Worm (Caenorhabditis elegans) whole organism, young adult: ENCODE results near the gene pals-19.

ENCODE experiments used
- B0336.3 ChIP-seq: fragments of 200-800 bp; sonication (Bioruptor generic); IDR thresholded peaks from 2 replicates; pipeline ENCODE4 v1.3.6; 2022; ENCODE audit warnings: missing genetic modification characterization, missing compliant biosample characterization
- D2030.7 ChIP-seq: fragments of 200-800 bp; sonication (Bioruptor generic); IDR thresholded peaks from 2 replicates; pipeline ENCODE4 v1.3.6; 2022; ENCODE audit warnings: missing genetic modification reagents, missing genetic modification characterization, missing compliant biosample characterization
- F33H1.4 ChIP-seq: fragments of 200-800 bp; sonication (Bioruptor generic); IDR thresholded peaks from 2 replicates; pipeline ENCODE4 v1.3.6; 2022; ENCODE audit warnings: missing genetic modification reagents, missing genetic modification characterization, missing compliant biosample characterization
- F39B2.1 ChIP-seq: fragments of 200-800 bp; sonication (Bioruptor generic); IDR thresholded peaks from 2 replicates; pipeline ENCODE4 v1.3.6; 2022; ENCODE audit warnings: missing genetic modification reagents, missing genetic modification characterization, missing compliant biosample characterization
- F55B11.4 ChIP-seq: sonication (generic microtip); optimal IDR thresholded peaks from 2 replicates; lab custom pipeline; 2016; ENCODE audit warnings: missing compliant biosample characterization, missing genetic modification characterization, borderline replicate concordance; ENCODE audit not compliant: insufficient read depth
- F57A8.1 ChIP-seq: fragments of 200-800 bp; sonication (Bioruptor generic); optimal IDR thresholded peaks from 2 replicates; lab custom pipeline; 2018; ENCODE audit warnings: mild to moderate bottlenecking, missing genetic modification characterization, moderate library complexity, missing compliant biosample characterization
- T07F8.4 ChIP-seq: sonication (generic microtip); optimal IDR thresholded peaks from 2 replicates; lab custom pipeline; 2016; ENCODE audit warnings: mild to moderate bottlenecking, missing genetic modification characterization, moderate library complexity, missing compliant biosample characterization
- Y53G8AR.9 ChIP-seq: fragments of 200-800 bp; sonication (Bioruptor generic); conservative IDR thresholded peaks from 2 replicates; pipeline ENCODE4 v1.3.6; 2022; ENCODE audit warnings: missing genetic modification reagents, missing genetic modification characterization, missing compliant biosample characterization
- Y95B8A.8 ChIP-seq: fragments of 200-800 bp; sonication (Bioruptor generic); IDR thresholded peaks from 2 replicates; pipeline ENCODE4 v1.3.6; 2022; ENCODE audit warnings: missing genetic modification reagents, missing genetic modification characterization, missing compliant biosample characterization
- attf-3 ChIP-seq: fragments of 200-800 bp; sonication (Bioruptor generic); conservative IDR thresholded peaks from 2 replicates; pipeline ENCODE4 v1.3.6; 2022; ENCODE audit warnings: missing genetic modification reagents, missing genetic modification characterization, missing compliant biosample characterization
- attf-6 ChIP-seq: fragments of 200-800 bp; sonication (Bioruptor generic); IDR thresholded peaks from 2 replicates; pipeline ENCODE4 v1.3.6; 2022; ENCODE audit warnings: missing genetic modification reagents, missing genetic modification characterization, missing compliant biosample characterization
- cebp-1 ChIP-seq, 2 experiments: fragments of 200-800 bp in 1 of 2; sonication (Bioruptor generic) in 1 of 2; sonication (generic microtip) in 1 of 2; IDR thresholded peaks in 1 of 2; optimal IDR thresholded peaks in 1 of 2; 2 replicates each; pipeline versions ENCODE4 v1.3.6 to Lab custom; 2017 to 2022; ENCODE audit warnings: missing compliant biosample characterization in 2 of 2, missing genetic modification characterization in 2 of 2, mild to moderate bottlenecking in 1 of 2, missing genetic modification reagents in 1 of 2, moderate library complexity in 1 of 2
- ceh-40 ChIP-seq: fragments of 200-800 bp; sonication (Bioruptor generic); IDR thresholded peaks from 2 replicates; pipeline ENCODE4 v1.3.6; 2022; ENCODE audit warnings: missing genetic modification characterization, missing compliant biosample characterization
- dox-1 ChIP-seq: fragments of 200-800 bp; sonication (Bioruptor generic); IDR thresholded peaks from 2 replicates; pipeline ENCODE4 v1.3.6; 2022; ENCODE audit warnings: missing genetic modification reagents, missing genetic modification characterization, missing compliant biosample characterization
- dpff-1 ChIP-seq: sonication (generic microtip); optimal IDR thresholded peaks from 2 replicates; lab custom pipeline; 2017; ENCODE audit warnings: mild to moderate bottlenecking, missing genetic modification characterization, missing compliant biosample characterization
- dpl-1 ChIP-seq: fragments of 150-350 bp; optimal IDR thresholded peaks from 2 replicates; lab custom pipeline; 2014; ENCODE audit warnings: missing biosample characterization, missing genetic modification reagents, missing genetic modification characterization
- efl-1 ChIP-seq: fragments of 150-350 bp; optimal IDR thresholded peaks from 2 replicates; lab custom pipeline; 2014; ENCODE audit warnings: missing biosample characterization, missing genetic modification reagents, missing genetic modification characterization
- egl-44 ChIP-seq: fragments of 200-800 bp; sonication (Bioruptor generic); IDR thresholded peaks from 2 replicates; pipeline ENCODE4 v1.3.6; 2022; ENCODE audit warnings: missing genetic modification reagents, missing genetic modification characterization, missing compliant biosample characterization
- egrh-3 ChIP-seq: fragments of 200-800 bp; sonication (Bioruptor generic); IDR thresholded peaks from 2 replicates; pipeline ENCODE4 v1.3.6; 2022; ENCODE audit warnings: missing genetic modification reagents, missing genetic modification characterization, missing compliant biosample characterization
- ekl-4 ChIP-seq: fragments of 200-800 bp; sonication (Bioruptor generic); IDR thresholded peaks from 2 replicates; pipeline ENCODE4 v1.3.6; 2022; ENCODE audit warnings: missing genetic modification reagents, missing genetic modification characterization, missing compliant biosample characterization
- fkh-3 ChIP-seq: sonication (generic microtip); optimal IDR thresholded peaks from 2 replicates; lab custom pipeline; 2016; ENCODE audit warnings: mild to moderate bottlenecking, missing genetic modification characterization, missing compliant biosample characterization
- hlh-26 ChIP-seq: fragments of 200-800 bp; sonication (Bioruptor generic); conservative IDR thresholded peaks from 2 replicates; pipeline ENCODE4 v1.3.6; 2022; ENCODE audit warnings: missing genetic modification reagents, missing genetic modification characterization, missing compliant biosample characterization
- let-607 ChIP-seq, 2 experiments: fragments of 200-800 bp in 1 of 2; sonication (Bioruptor generic) in 1 of 2; sonication (generic microtip) in 1 of 2; optimal IDR thresholded peaks; 2 replicates each; lab custom pipeline; 2016 to 2018; ENCODE audit warnings: mild to moderate bottlenecking in 2 of 2, missing compliant biosample characterization in 2 of 2, missing genetic modification characterization in 2 of 2, moderate library complexity in 2 of 2, missing genotype in 1 of 2
- lin-35 ChIP-seq, 3 experiments: fragments of 150-350 bp in 2 of 3; sonication (generic microtip) in 1 of 3; optimal IDR thresholded peaks; 2 replicates each; lab custom pipeline; 2014 to 2018; ENCODE audit warnings: missing biosample characterization in 3 of 3, missing genetic modification characterization in 3 of 3, missing genetic modification reagents in 3 of 3
- lsl-1 ChIP-seq: fragments of 200-800 bp; sonication (Bioruptor generic); optimal IDR thresholded peaks from 2 replicates; lab custom pipeline; 2018; ENCODE audit warnings: mild to moderate bottlenecking, missing genetic modification characterization, moderate library complexity, missing compliant biosample characterization
- lsy-27 ChIP-seq: sonication (generic microtip); optimal IDR thresholded peaks from 2 replicates; lab custom pipeline; 2017; ENCODE audit warnings: missing genetic modification characterization, mild to moderate bottlenecking, missing compliant biosample characterization, antibody characterized with exemption, missing genotype, borderline replicate concordance; ENCODE audit not compliant: insufficient read depth
- madf-6 ChIP-seq: fragments of 200-800 bp; sonication (Bioruptor generic); IDR thresholded peaks from 2 replicates; pipeline ENCODE4 v1.3.6; 2022; ENCODE audit warnings: missing genetic modification reagents, missing genetic modification characterization, missing compliant biosample characterization
- mxl-1 ChIP-seq: sonication (generic microtip); optimal IDR thresholded peaks from 2 replicates; lab custom pipeline; 2016; ENCODE audit warnings: missing genetic modification characterization, missing compliant biosample characterization
- nfya-1 ChIP-seq: sonication (generic microtip); optimal IDR thresholded peaks from 2 replicates; lab custom pipeline; 2017; ENCODE audit warnings: antibody characterized with exemption, missing compliant biosample characterization, missing genetic modification characterization, borderline replicate concordance; ENCODE audit not compliant: insufficient read depth
- nfyb-1 ChIP-seq: fragments of 200-800 bp; sonication (Bioruptor generic); IDR thresholded peaks from 2 replicates; pipeline ENCODE4 v1.3.6; 2022; ENCODE audit warnings: missing genetic modification reagents, missing genetic modification characterization, missing compliant biosample characterization
- nhr-120 ChIP-seq: fragments of 200-800 bp; sonication (Bioruptor generic); IDR thresholded peaks from 2 replicates; pipeline ENCODE4 v1.3.6; 2022; ENCODE audit warnings: missing genetic modification characterization, missing compliant biosample characterization
- nhr-179 ChIP-seq: sonication (generic microtip); optimal IDR thresholded peaks from 2 replicates; lab custom pipeline; 2016; ENCODE audit warnings: mild to moderate bottlenecking, missing genetic modification characterization, missing compliant biosample characterization
- nhr-90 ChIP-seq: sonication (generic microtip); optimal IDR thresholded peaks from 2 replicates; lab custom pipeline; 2016; ENCODE audit warnings: missing genotype, mild to moderate bottlenecking, missing genetic modification characterization, missing compliant biosample characterization
- pha-4 ChIP-seq: fragments of 150-350 bp; sonication (generic microtip); optimal IDR thresholded peaks from 2 replicates; lab custom pipeline; 2014; ENCODE audit warnings: missing biosample characterization, missing genetic modification reagents, missing genetic modification characterization
- snpc-3.4 ChIP-seq: sonication (generic microtip); optimal IDR thresholded peaks from 2 replicates; lab custom pipeline; 2017; ENCODE audit warnings: missing genetic modification characterization, mild to moderate bottlenecking, missing compliant biosample characterization, antibody characterized with exemption, moderate library complexity, missing genotype, missing genetic modification reagents
- snpc-4 ChIP-seq, 5 experiments: fragments of 150-350 bp in 1 of 5; sonication (generic microtip) in 4 of 5; optimal IDR thresholded peaks; 2 replicates each; lab custom pipeline; 2014 to 2018; ENCODE audit warnings: missing genetic modification characterization in 5 of 5, missing biosample characterization in 3 of 5, antibody characterized with exemption in 2 of 5, mild to moderate bottlenecking in 2 of 5, missing compliant biosample characterization in 2 of 5, missing genotype in 2 of 5, moderate library complexity in 2 of 5, missing genetic modification reagents in 1 of 5
- tbp1 ChIP-seq: fragments of 200-800 bp; sonication (Bioruptor generic); optimal IDR thresholded peaks from 2 replicates; lab custom pipeline; 2018; ENCODE audit warnings: mild to moderate bottlenecking, missing genetic modification characterization, missing compliant biosample characterization
- unc-62 ChIP-seq: fragments of 150-350 bp; optimal IDR thresholded peaks from 2 replicates; lab custom pipeline; 2014; ENCODE audit warnings: missing biosample characterization, missing genetic modification reagents, missing genetic modification characterization
- xnd-1 ChIP-seq: sonication (generic microtip); optimal IDR thresholded peaks from 2 replicates; lab custom pipeline; 2016; ENCODE audit warnings: missing genotype, missing genetic modification reagents, missing genetic modification characterization, missing compliant biosample characterization
- zfh-2 ChIP-seq: fragments of 200-800 bp; sonication (Bioruptor generic); conservative IDR thresholded peaks from 2 replicates; pipeline ENCODE4 v1.3.6; 2022; ENCODE audit warnings: missing genetic modification reagents, missing genetic modification characterization, missing compliant biosample characterization
- ztf-18 ChIP-seq: sonication (generic microtip); optimal IDR thresholded peaks from 2 replicates; lab custom pipeline; 2016; ENCODE audit warnings: missing genotype, mild to moderate bottlenecking, missing genetic modification characterization, missing compliant biosample characterization
- ztf-6 ChIP-seq: fragments of 200-800 bp; sonication (Bioruptor generic); IDR thresholded peaks from 2 replicates; pipeline ENCODE4 v1.3.6; 2022; ENCODE audit warnings: missing genetic modification reagents, missing genetic modification characterization, missing compliant biosample characterization

Gene pals-19

DNA sequence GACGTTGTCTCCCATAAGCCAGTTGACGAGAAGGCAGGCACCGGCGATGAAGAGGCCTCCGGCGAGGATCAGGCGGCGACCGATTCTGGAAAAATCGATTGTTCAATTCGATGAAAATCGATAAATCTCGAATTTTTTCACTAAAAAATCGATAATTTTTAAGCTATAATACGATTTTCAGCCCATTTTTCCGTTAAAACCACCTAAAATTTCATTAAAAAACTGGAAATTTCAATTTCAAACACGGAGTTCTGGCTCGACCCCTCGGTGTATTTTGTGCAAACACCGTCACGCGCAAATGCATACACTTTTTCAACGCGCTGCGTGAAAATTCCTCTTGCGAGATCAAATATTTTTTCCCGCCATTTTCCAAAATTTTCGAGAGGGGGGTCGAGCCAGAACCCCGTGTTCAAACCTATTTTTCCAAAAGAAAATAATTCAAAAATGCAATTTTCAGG, 18.6 kb downstream of the pals-19 start:
- peak; percentile 39 for TF ChIP-seq F33H1.4 (GFP tag; lab: Robert Waterston, UW)
- TF ChIP-seq efl-1 = peak; percentile 55
- TF ChIP-seq madf-6 = peak; percentile 43
- TF ChIP-seq D2030.7 (GFP tag; lab: Robert Waterston, UW) = peak; percentile 53
- peak; percentile 41 for TF ChIP-seq dpl-1 (GFP tag; lab: Kevin White, UChicago)
- TF ChIP-seq, all 124 proteins: peak for 5; not testable (repeated sequence) for 119

DNA sequence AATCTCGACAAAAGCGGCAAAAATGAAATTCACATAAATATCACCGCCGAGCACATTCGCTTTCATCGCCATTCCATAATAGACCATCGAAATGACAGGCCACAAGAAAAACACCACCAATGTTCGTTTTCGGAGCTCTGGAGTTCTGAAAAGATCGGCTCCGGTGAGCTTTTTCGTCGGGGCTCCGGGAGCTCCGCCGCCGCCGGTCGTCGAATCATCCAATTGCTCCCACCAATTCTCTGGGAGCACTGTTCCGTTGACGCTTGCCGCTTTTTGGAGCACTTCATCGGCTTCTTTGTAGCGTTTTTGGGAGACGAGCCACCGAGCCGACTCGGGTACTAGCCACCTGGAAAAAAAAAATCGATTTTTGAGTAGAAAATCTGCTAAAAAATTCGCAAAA, 19.7 kb downstream of the pals-19 start:
- peak; percentile 60; the same call in 1 of the 2 replicates for TF ChIP-seq zfh-2 (GFP tag; lab: Robert Waterston, UW)
- TF ChIP-seq nfya-1 = no peak

DNA sequence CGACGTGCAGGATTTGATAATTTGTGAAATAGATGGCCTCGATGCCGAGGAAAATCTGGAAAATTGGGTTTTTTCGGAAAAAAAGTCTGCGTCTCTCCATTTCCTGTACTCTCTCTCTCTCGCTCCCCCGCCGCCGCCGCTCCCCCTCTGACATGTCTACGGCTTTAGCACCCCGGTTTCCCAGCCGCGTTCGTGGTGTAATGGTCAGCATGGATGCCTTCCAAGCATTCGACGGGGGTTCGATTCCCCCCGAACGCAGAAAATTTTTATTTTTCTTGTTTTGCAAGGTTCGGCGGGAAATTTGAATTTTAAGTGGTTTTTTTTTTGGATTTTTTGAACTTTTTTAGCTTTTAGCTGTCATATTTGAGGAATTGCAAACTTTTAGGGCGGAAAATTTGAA, 22.6 kb downstream of the pals-19 start:
- TF ChIP-seq ceh-40 (GFP tag; lab: Robert Waterston, UW) (no peak), ztf-18 (tag; lab: Kevin White, UChicago) (peak; percentile 62), ztf-6 (GFP tag; lab: Robert Waterston, UW) (0 out of 2 replicates have a peak, but pooled peaks have one; percentile 46), ekl-4 (GFP tag; lab: Robert Waterston, UW) (no peak; the same call in 1 of the 2 replicates), F57A8.1 (no peak), dpff-1 (tag; lab: Kevin White, UChicago) (no peak), Y95B8A.8 (GFP tag; lab: Robert Waterston, UW) (0 out of 2 replicates have a peak, but pooled peaks have one; percentile 33), lsy-27 (tag; lab: Kevin White, UChicago) (peak; percentile 76), snpc-3.4 (tag; lab: Kevin White, UChicago) (peak; percentile 33), nhr-179 (tag; lab: Kevin White, UChicago) (no peak), attf-6 (GFP tag; lab: Robert Waterston, UW) (0 out of 2 replicates have a peak, but pooled peaks have one; percentile 37), snpc-4 (GFP tag; optimal IDR thresholded peaks at IDR 0.05; lab: Kevin White, UChicago) (no peak), snpc-4 (tag; optimal IDR thresholded peaks at IDR 0.05; lab: Kevin White, UChicago) (peak in 3 of 4 experiments; percentile 9 to 32 (median 31)), pha-4 (tag; lab: Kevin White, UChicago) (no peak), lsl-1 (GFP tag; lab: Kevin White, UChicago) (peak; percentile 34), fkh-3 (tag; lab: Kevin White, UChicago) (no peak), egrh-3 (peak; percentile 76), cebp-1 (GFP tag; IDR thresholded peaks at IDR 0.05; lab: Robert Waterston, UW) (peak; percentile 39; the same call in 1 of the 2 replicates), cebp-1 (tag; optimal IDR thresholded peaks at IDR 0.05; lab: Kevin White, UChicago) (peak; percentile 74), hlh-26 (GFP tag; lab: Robert Waterston, UW) (no peak), unc-62 (no peak), attf-3 (GFP tag; lab: Robert Waterston, UW) (peak; percentile 36; the same call in 1 of the 2 replicates), lin-35 (GFP tag; optimal IDR thresholded peaks at IDR 0.05; lab: Kevin White, UChicago) (peak in 2 of 3 experiments; percentile 0 to 63), Y53G8AR.9 (GFP tag; lab: Robert Waterston, UW) (peak; percentile 72), F55B11.4 (tag; lab: Kevin White, UChicago) (no peak), xnd-1 (tag; lab: Kevin White, UChicago) (no peak), tbp1 (peak; percentile 99), F39B2.1 (GFP tag; lab: Robert Waterston, UW) (no peak), nhr-90 (tag; lab: Kevin White, UChicago) (peak; percentile 78), let-607 (tag; optimal IDR thresholded peaks at IDR 0.05; lab: Kevin White, UChicago) (peak in 1 of 2 experiments; percentile 6), B0336.3 (GFP tag; lab: Robert Waterston, UW) (peak; percentile 46; the same call in 1 of the 2 replicates), T07F8.4 (tag; lab: Kevin White, UChicago) (peak; percentile 32), mxl-1 (tag; lab: Kevin White, UChicago) (peak; percentile 24), nhr-120 (GFP tag; lab: Robert Waterston, UW) (no peak), nfyb-1 (GFP tag; lab: Robert Waterston, UW) (peak; percentile 84), dox-1 (GFP tag; lab: Robert Waterston, UW) (peak; percentile 77; the same call in 1 of the 2 replicates), egl-44 (GFP tag; lab: Robert Waterston, UW) (peak; percentile 80; the same call in 1 of the 2 replicates)
